Worm (Caenorhabditis elegans): Measurements from ENCODE around the gene F02A9.7.

- no peak for TF ChIP-seq lin-40 (tag; optimal IDR thresholded peaks at IDR 0.05)
- TF ChIP-seq F49E8.2 (tag; optimal IDR thresholded peaks at IDR 0.05; ENCODE audit: insufficient read depth), result no peak
These were observed 33.7 kb upstream of the F02A9.7 start, which contains the start of gene cya-1 for ce11 chrIII:9109172-9109571.

All from whole organism, young adult.